Worm (Caenorhabditis elegans): ENCODE results near the gene R11G1.7.

The R11G1.7 gene

ce11 chrX:3650100-3650809 lies 5.8 kb upstream of the R11G1.7 start, which contains the start of the genes sax-1 and R11G1.2:
Gene sax-1, minus strand, starts transcription at chrX:3650150.
Gene R11G1.2, plus strand, starts transcription at chrX:3650614.
- TF ChIP-seq ztf-16 (tag; optimal IDR thresholded peaks at IDR 0.05) (no peak), che-1 (tag; optimal IDR thresholded peaks at IDR 0.05) (no peak), ceh-45 (GFP tag; IDR thresholded peaks at IDR 0.05) (no peak), fax-1 (tag; optimal IDR thresholded peaks at IDR 0.05) (no peak), C38D4.7 (GFP tag; optimal IDR thresholded peaks at IDR 0.05) (no peak), ceh-48 (tag; optimal IDR thresholded peaks at IDR 0.05) (peak; percentile 52), syd-9 (tag; optimal IDR thresholded peaks at IDR 0.05) (no peak), C08G9.2 (tag; optimal IDR thresholded peaks at IDR 0.05) (no peak), hlh-15 (tag; optimal IDR thresholded peaks at IDR 0.05) (no peak), ceh-14 (tag; optimal IDR thresholded peaks at IDR 0.05) (no peak), dve-1 (tag; optimal IDR thresholded peaks at IDR 0.05) (no peak), ceh-2 (tag; optimal IDR thresholded peaks at IDR 0.05) (peak; percentile 2), hlh-30 (tag; optimal IDR thresholded peaks at IDR 0.05; ENCODE audit: insufficient read depth) (peak; percentile 97), F13H6.1 (tag; optimal IDR thresholded peaks at IDR 0.05) (no peak), ceh-9 (tag; optimal IDR thresholded peaks at IDR 0.05) (no peak), fkh-10 (GFP tag; optimal IDR thresholded peaks at IDR 0.05) (no peak), odd-2 (tag; optimal IDR thresholded peaks at IDR 0.05) (no peak), pha-2 (tag; optimal IDR thresholded peaks at IDR 0.05) (no peak), ceh-34 (tag; optimal IDR thresholded peaks at IDR 0.05) (no peak), lim-6 (tag; optimal IDR thresholded peaks at IDR 0.05) (no peak), ref-2 (tag; optimal IDR thresholded peaks at IDR 0.05) (peak; percentile 61), unc-3 (GFP tag; conservative IDR thresholded peaks at IDR 0.05) (no peak), unc-3 (tag; optimal IDR thresholded peaks at IDR 0.05) (no peak), Y22D7AL.16 (tag; optimal IDR thresholded peaks at IDR 0.05) (no peak), mec-3 (tag; optimal IDR thresholded peaks at IDR 0.05; ENCODE audit: borderline replicate concordance) (no peak), ceh-19 (GFP tag; optimal IDR thresholded peaks at IDR 0.05) (no peak), unc-55 (GFP tag; optimal IDR thresholded peaks at IDR 0.05) (no peak), pag-3 (tag; optimal IDR thresholded peaks at IDR 0.05; ENCODE audit: borderline replicate concordance) (no peak), nfya-1 (tag; optimal IDR thresholded peaks at IDR 0.05) (peak; percentile 69), hlh-13 (GFP tag; optimal IDR thresholded peaks at IDR 0.05) (no peak), K02D7.2 (tag; optimal IDR thresholded peaks at IDR 0.05) (no peak), ceh-22 (tag; optimal IDR thresholded peaks at IDR 0.05) (no peak), ceh-24 (tag; optimal IDR thresholded peaks at IDR 0.05) (no peak), sdc-2 (tag; optimal IDR thresholded peaks at IDR 0.05) (peak; percentile 56), pat-9 (tag; optimal IDR thresholded peaks at IDR 0.05) (no peak), ceh-18 (tag; optimal IDR thresholded peaks at IDR 0.05) (peak; percentile 5), sox-4 (tag; optimal IDR thresholded peaks at IDR 0.05) (no peak), pros-1 (tag; optimal IDR thresholded peaks at IDR 0.05) (no peak), hlh-8 (tag; optimal IDR thresholded peaks at IDR 0.05) (no peak), ttx-3 (tag; optimal IDR thresholded peaks at IDR 0.05) (no peak), ceh-6 (GFP tag; optimal IDR thresholded peaks at IDR 0.05) (no peak), ets-4 (tag; optimal IDR thresholded peaks at IDR 0.05) (no peak), nhr-11 (tag; optimal IDR thresholded peaks at IDR 0.05) (no peak), ahr-1 (tag; optimal IDR thresholded peaks at IDR 0.05) (no peak), nhr-232 (tag; optimal IDR thresholded peaks at IDR 0.05) (no peak), tbx-7 (tag; optimal IDR thresholded peaks at IDR 0.05) (no peak), npax-4 (tag; optimal IDR thresholded peaks at IDR 0.05) (no peak), pqm-1 (tag; optimal IDR thresholded peaks at IDR 0.05) (no peak), unc-86 (tag; optimal IDR thresholded peaks at IDR 0.05) (no peak), ceh-31 (tag; optimal IDR thresholded peaks at IDR 0.05) (peak; percentile 57), elt-2 (tag; optimal IDR thresholded peaks at IDR 0.05) (no peak), madf-2 (tag; optimal IDR thresholded peaks at IDR 0.05) (no peak), hlh-6 (tag; optimal IDR thresholded peaks at IDR 0.05) (no peak)
